Worm (Caenorhabditis elegans) whole organism, midembryonic: ENCODE results near the gene ZK218.5.

Source experiments
- T22C8.4 ChIP-seq: fragments of 200-800 bp; sonication (Bioruptor generic); IDR thresholded peaks from 2 replicates; pipeline ENCODE4 v1.3.6; 2022; ENCODE audit warnings: missing genetic modification characterization, missing compliant biosample characterization
- cog-1 ChIP-seq: sonication (generic microtip); optimal IDR thresholded peaks from 2 replicates; lab custom pipeline; 2016; ENCODE audit warnings: missing genetic modification characterization, missing compliant biosample characterization
- flt-1 ChIP-seq: fragments of 200-800 bp; sonication (Bioruptor generic); IDR thresholded peaks from 2 replicates; pipeline ENCODE4 v1.3.6; 2022; ENCODE audit warnings: missing genetic modification characterization, missing compliant biosample characterization
- klf-2 ChIP-seq: fragments of 200-800 bp; sonication (Bioruptor generic); conservative IDR thresholded peaks from 2 replicates; pipeline ENCODE4 v1.3.6; 2022; ENCODE audit warnings: missing genetic modification reagents, missing genetic modification characterization, missing compliant biosample characterization
- med-1 ChIP-seq: sonication (generic microtip); optimal IDR thresholded peaks from 2 replicates; lab custom pipeline; 2017; ENCODE audit warnings: missing genetic modification characterization, mild to moderate bottlenecking, missing compliant biosample characterization, antibody characterized with exemption, missing genetic modification reagents; ENCODE audit not compliant: insufficient read depth
- ref-1 ChIP-seq: fragments of 200-800 bp; sonication (Bioruptor generic); conservative IDR thresholded peaks from 2 replicates; pipeline ENCODE4 v1.3.6; 2022; ENCODE audit warnings: missing genetic modification reagents, missing genetic modification characterization, missing compliant biosample characterization
- tab-1 ChIP-seq: fragments of 200-800 bp; sonication (Bioruptor generic); IDR thresholded peaks from 2 replicates; pipeline ENCODE4 v1.3.6; 2022; ENCODE audit warnings: missing genetic modification characterization, missing compliant biosample characterization
- ztf-23 ChIP-seq: fragments of 200-800 bp; sonication (Bioruptor generic); IDR thresholded peaks from 2 replicates; pipeline ENCODE4 v1.3.6; 2022; ENCODE audit warnings: missing genetic modification reagents, missing genetic modification characterization, missing compliant biosample characterization
- ztf-29 ChIP-seq: fragments of 200-800 bp; sonication (Bioruptor generic); IDR thresholded peaks from 2 replicates; pipeline ENCODE4 v1.3.6; 2022; ENCODE audit warnings: missing genetic modification reagents, missing genetic modification characterization, missing compliant biosample characterization

ZK218.5 gene

ce11 chrV:17079795-17080194 is 21.1 kb upstream of the ZK218.5 start, which contains the start of gene srw-20:
TSS of gene srw-20 (minus strand) at chrV:17079895.
- no peak for TF ChIP-seq tab-1 (GFP tag; lab: Robert Waterston, UW)
- no peak for TF ChIP-seq ztf-29
- no peak for TF ChIP-seq ref-1 (GFP tag; lab: Robert Waterston, UW)
- TF ChIP-seq T22C8.4 (GFP tag; lab: Robert Waterston, UW), result no peak
- no peak for TF ChIP-seq ztf-23 (GFP tag; lab: Robert Waterston, UW)
- TF ChIP-seq cog-1 (tag; lab: Kevin White, UChicago), result no peak
- no peak for TF ChIP-seq klf-2 (GFP tag; lab: Robert Waterston, UW)
- no peak for TF ChIP-seq flt-1 (GFP tag; lab: Robert Waterston, UW)
- no peak for TF ChIP-seq med-1 (GFP tag; lab: Kevin White, UChicago)

ce11 chrV:17082718-17083117 is 18.2 kb upstream of the ZK218.5 start, which contains the start of gene T05E12.9:
TSS of gene T05E12.9 (minus strand) at chrV:17082818.
- TF ChIP-seq cog-1 (tag; lab: Kevin White, UChicago), result no peak
- no peak for TF ChIP-seq ztf-29
- TF ChIP-seq flt-1 (GFP tag; lab: Robert Waterston, UW), result no peak
- TF ChIP-seq T22C8.4 (GFP tag; lab: Robert Waterston, UW), result no peak
- TF ChIP-seq ref-1 (GFP tag; lab: Robert Waterston, UW), result no peak
- TF ChIP-seq ztf-23 (GFP tag; lab: Robert Waterston, UW), result no peak
- TF ChIP-seq klf-2 (GFP tag; lab: Robert Waterston, UW), result no peak
- TF ChIP-seq tab-1 (GFP tag; lab: Robert Waterston, UW), result no peak
- no peak for TF ChIP-seq med-1 (GFP tag; lab: Kevin White, UChicago)

DNA sequence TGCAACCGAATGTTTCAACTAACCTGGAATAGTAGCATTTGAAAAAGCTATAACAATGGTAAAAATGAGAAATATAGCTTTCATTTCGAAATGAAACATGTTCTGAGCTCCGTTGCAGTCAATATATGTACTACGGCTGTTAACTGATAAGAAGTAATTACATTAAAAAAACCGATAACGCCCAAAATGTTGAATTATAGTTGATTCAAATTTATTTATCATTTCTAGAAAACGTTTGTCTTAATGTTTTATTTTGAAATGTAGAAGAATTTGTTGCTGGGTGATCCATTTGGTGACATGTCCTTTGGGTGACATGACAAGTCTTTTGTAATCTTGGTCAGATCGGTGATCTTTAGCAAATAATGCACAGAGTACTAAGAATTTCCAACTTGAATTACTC is 11.6 kb upstream of the ZK218.5 start, which contains the start of gene T05E12.6:
Gene T05E12.6, minus strand, starts transcription at position 101 of the 400 bp plus-strand sequence.
- no peak for TF ChIP-seq cog-1 (tag; lab: Kevin White, UChicago)
- TF ChIP-seq ztf-29, result no peak
- TF ChIP-seq tab-1 (GFP tag; lab: Robert Waterston, UW), result no peak
- no peak for TF ChIP-seq med-1 (GFP tag; lab: Kevin White, UChicago)
- no peak for TF ChIP-seq ztf-23 (GFP tag; lab: Robert Waterston, UW)
- no peak for TF ChIP-seq ref-1 (GFP tag; lab: Robert Waterston, UW)
- no peak for TF ChIP-seq klf-2 (GFP tag; lab: Robert Waterston, UW)
- no peak for TF ChIP-seq flt-1 (GFP tag; lab: Robert Waterston, UW)

- TF ChIP-seq T22C8.4 (GFP tag; lab: Robert Waterston, UW) (no peak), ztf-29 (no peak), tab-1 (GFP tag; lab: Robert Waterston, UW) (no peak), flt-1 (GFP tag; lab: Robert Waterston, UW) (no peak), ref-1 (GFP tag; lab: Robert Waterston, UW) (no peak), ztf-23 (GFP tag; lab: Robert Waterston, UW) (no peak), med-1 (GFP tag; lab: Kevin White, UChicago) (no peak), cog-1 (tag; lab: Kevin White, UChicago) (no peak), klf-2 (GFP tag; lab: Robert Waterston, UW) (no peak)
Measured at ce11 chrV:17089931-17090429, 10.9 kb upstream of the ZK218.5 start, which contains the start of gene srh-237. TSS of gene srh-237 (plus strand) at chrV:17090379.

ce11 chrV:17092262-17092661 is 8.7 kb upstream of the ZK218.5 start, which contains the start of gene ZK218.1:
TSS of gene ZK218.1 (plus strand) at chrV:17092562.
- no peak for TF ChIP-seq ztf-29
- no peak for TF ChIP-seq med-1 (GFP tag; lab: Kevin White, UChicago)
- TF ChIP-seq cog-1 (tag; lab: Kevin White, UChicago), result no peak
- TF ChIP-seq ztf-23 (GFP tag; lab: Robert Waterston, UW), result no peak
- TF ChIP-seq klf-2 (GFP tag; lab: Robert Waterston, UW), result no peak
- no peak for TF ChIP-seq ref-1 (GFP tag; lab: Robert Waterston, UW)
- TF ChIP-seq flt-1 (GFP tag; lab: Robert Waterston, UW), result no peak
- TF ChIP-seq T22C8.4 (GFP tag; lab: Robert Waterston, UW), result no peak
- TF ChIP-seq tab-1 (GFP tag; lab: Robert Waterston, UW), result no peak

ce11 chrV:17094568-17094967 is 6.4 kb upstream of the ZK218.5 start:
- TF ChIP-seq med-1 (GFP tag; lab: Kevin White, UChicago) (no peak), tab-1 (GFP tag; lab: Robert Waterston, UW) (no peak), ztf-29 (no peak)

- TF ChIP-seq ref-1 (GFP tag; lab: Robert Waterston, UW) (no peak), cog-1 (tag; lab: Kevin White, UChicago) (no peak), med-1 (GFP tag; lab: Kevin White, UChicago) (no peak), ztf-23 (GFP tag; lab: Robert Waterston, UW) (no peak), T22C8.4 (GFP tag; lab: Robert Waterston, UW) (no peak), flt-1 (GFP tag; lab: Robert Waterston, UW) (no peak), klf-2 (GFP tag; lab: Robert Waterston, UW) (no peak)
Measured at ce11 chrV:17098669-17099068, 2.3 kb upstream of the ZK218.5 start, which contains the start of the genes ZK218.3 and ZK218.4. TSS of gene ZK218.3 (minus strand) at chrV:17098769. TSS of gene ZK218.4 (plus strand) at chrV:17098854.

ce11 chrV:17104527-17104926 is 3.6 kb downstream of the ZK218.5 start, which contains the start of gene nhr-248:
TSS of gene nhr-248 (minus strand) at chrV:17104627.
- TF ChIP-seq med-1 (GFP tag; lab: Kevin White, UChicago) (no peak), ztf-23 (GFP tag; lab: Robert Waterston, UW) (no peak), tab-1 (GFP tag; lab: Robert Waterston, UW) (no peak), klf-2 (GFP tag; lab: Robert Waterston, UW) (no peak), flt-1 (GFP tag; lab: Robert Waterston, UW) (no peak)

ce11 chrV:17105483-17105882 is 4.6 kb downstream of the ZK218.5 start, which contains the start of gene ZK218.7:
TSS of gene ZK218.7 (plus strand) at chrV:17105783.
- no peak for TF ChIP-seq T22C8.4 (GFP tag; lab: Robert Waterston, UW)
- no peak for TF ChIP-seq ref-1 (GFP tag; lab: Robert Waterston, UW)
- no peak for TF ChIP-seq klf-2 (GFP tag; lab: Robert Waterston, UW)
- TF ChIP-seq ztf-23 (GFP tag; lab: Robert Waterston, UW), result no peak
- no peak for TF ChIP-seq flt-1 (GFP tag; lab: Robert Waterston, UW)
- no peak for TF ChIP-seq med-1 (GFP tag; lab: Kevin White, UChicago)
- no peak for TF ChIP-seq ztf-29
- no peak for TF ChIP-seq tab-1 (GFP tag; lab: Robert Waterston, UW)
- TF ChIP-seq cog-1 (tag; lab: Kevin White, UChicago), result no peak
